Worm (Caenorhabditis elegans) whole organism, L4 larva: Measurements from ENCODE around the gene F19B10.3.

Experiments used
- ceh-82 ChIP-seq: sonication (generic microtip); optimal IDR thresholded peaks from 2 replicates; lab custom pipeline; 2017; ENCODE audit warnings: missing biosample characterization, missing genetic modification characterization
- dmd-9 ChIP-seq: fragments of 200-800 bp; sonication (Bioruptor generic); IDR thresholded peaks from 2 replicates; pipeline ENCODE4 v1.3.6; 2022; ENCODE audit warnings: missing genetic modification reagents, missing genetic modification characterization, missing compliant biosample characterization
- egl-27 ChIP-seq: sonication (generic microtip); optimal IDR thresholded peaks from 3 replicates; lab custom pipeline; 2017; ENCODE audit warnings: missing biosample characterization, missing genetic modification reagents, missing genetic modification characterization
- fkh-10 ChIP-seq: fragments of 150-350 bp; optimal IDR thresholded peaks from 2 replicates; lab custom pipeline; 2014; ENCODE audit warnings: missing biosample characterization, missing genetic modification reagents, missing genetic modification characterization
- lin-1 ChIP-seq: fragments of 200-800 bp; sonication (Bioruptor generic); IDR thresholded peaks from 2 replicates; pipeline ENCODE4 v1.3.6; 2022; ENCODE audit warnings: missing genetic modification reagents, missing genetic modification characterization, missing compliant biosample characterization
- nhr-102 ChIP-seq: sonication (generic microtip); optimal IDR thresholded peaks from 2 replicates; lab custom pipeline; 2016; ENCODE audit warnings: mild to moderate bottlenecking, missing genetic modification characterization, moderate library complexity, missing compliant biosample characterization
- nhr-11 ChIP-seq: fragments of 150-350 bp; optimal IDR thresholded peaks from 2 replicates; lab custom pipeline; 2014; ENCODE audit warnings: missing biosample characterization, missing genetic modification characterization
- pha-4 ChIP-seq, 2 experiments: fragments of 150-350 bp in 1 of 2; fragments of 200-800 bp in 1 of 2; sonication (Bioruptor generic) in 1 of 2; IDR thresholded peaks in 1 of 2; optimal IDR thresholded peaks in 1 of 2; 2 replicates each; pipeline versions ENCODE4 v1.3.6 to Lab custom; 2014 to 2022; ENCODE audit warnings: missing genetic modification characterization in 2 of 2, missing genetic modification reagents in 2 of 2, missing biosample characterization in 1 of 2, missing compliant biosample characterization in 1 of 2
- skn-1 ChIP-seq: fragments of 150-350 bp; optimal IDR thresholded peaks from 2 replicates; lab custom pipeline; 2014; ENCODE audit warnings: missing biosample characterization, missing genetic modification characterization
- snpc-4 ChIP-seq: fragments of 150-350 bp; optimal IDR thresholded peaks from 2 replicates; lab custom pipeline; 2014; ENCODE audit warnings: missing biosample characterization, missing genetic modification characterization
- unc-62 ChIP-seq, 3 experiments: fragments of 150-350 bp in 1 of 3; sonication (generic microtip); optimal IDR thresholded peaks in 2 of 3; peaks in 1 of 3; 1 replicate in 1 of 3; 2 replicates in 2 of 3; lab custom pipeline; 2014 to 2017; ENCODE audit warnings: missing biosample characterization in 3 of 3, missing genetic modification characterization in 3 of 3, missing genetic modification reagents in 3 of 3, missing genotype in 1 of 3

DNA sequence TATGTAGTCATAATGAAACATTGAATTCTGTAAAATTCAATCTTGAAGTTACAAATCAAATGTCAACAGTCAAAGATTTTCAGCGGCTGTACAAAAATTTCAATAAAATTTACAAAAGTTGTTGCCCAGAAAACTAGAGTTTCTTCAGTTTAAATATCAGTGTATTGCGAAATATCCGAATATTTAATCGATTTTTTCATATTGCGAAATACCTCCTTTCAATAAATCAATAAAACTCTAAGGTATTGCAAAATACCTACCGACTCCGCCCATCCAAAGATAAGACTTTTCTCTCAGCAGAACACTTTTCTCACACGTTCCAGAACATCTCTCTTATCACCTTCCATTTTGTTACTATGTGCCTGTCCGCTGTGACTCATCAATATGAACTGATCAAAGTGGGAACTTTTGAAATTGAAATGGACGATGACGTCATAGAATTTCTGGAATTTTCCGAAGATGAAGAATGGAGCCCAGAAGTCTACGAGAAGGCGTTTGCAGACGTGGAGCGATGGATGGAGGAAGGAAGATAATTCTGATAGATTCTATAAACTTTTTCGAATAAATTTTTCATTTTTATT, 20.0 kb downstream of the F19B10.3 start:
- TF ChIP-seq snpc-4 (tag; lab: Kevin White, UChicago) (no peak), ceh-82 (no peak), egl-27 (tag; lab: Kevin White, UChicago) (no peak), lin-1 (GFP tag; lab: Robert Waterston, UW) (no peak), nhr-102 (tag; lab: Kevin White, UChicago) (no peak), dmd-9 (no peak), unc-62 (GFP tag; optimal IDR thresholded peaks at IDR 0.05 in 1 of 2; lab: Kevin White, UChicago) (no peak), unc-62 (tag; optimal IDR thresholded peaks at IDR 0.05; lab: Kevin White, UChicago) (no peak), pha-4 (GFP tag; IDR thresholded peaks at IDR 0.05; lab: Robert Waterston, UW) (no peak), pha-4 (tag; optimal IDR thresholded peaks at IDR 0.05; lab: Kevin White, UChicago) (no peak), nhr-11 (tag; lab: Kevin White, UChicago) (no peak), skn-1 (tag; lab: Kevin White, UChicago) (no peak), fkh-10 (no peak)
